Fruit fly (Drosophila melanogaster) Kc167 (cell line): ENCODE measurements around the gene CG13731.

ENCODE experiments used
- Myc ChIP-seq: fragments of >200 bp; optimal IDR thresholded peaks from 2 replicates; lab custom pipeline; 2017; ENCODE audit warnings: missing external identifiers
- Sin3A ChIP-seq: fragments of >200 bp; optimal IDR thresholded peaks from 2 replicates; lab custom pipeline; 2018; ENCODE audit warnings: missing external identifiers
- h ChIP-seq: fragments of >200 bp; optimal IDR thresholded peaks from 3 replicates; lab custom pipeline; 2018; ENCODE audit warnings: missing external identifiers
- insv ChIP-seq: fragments of >200 bp; optimal IDR thresholded peaks from 3 replicates; lab custom pipeline; 2018; ENCODE audit warnings: missing external identifiers
- psq ChIP-seq: fragments of >200 bp; optimal IDR thresholded peaks from 2 replicates; lab custom pipeline; 2017; ENCODE audit warnings: missing external identifiers
- ttk ChIP-seq: sonication (Bioruptor generic); optimal IDR thresholded peaks from 2 replicates; lab custom pipeline; 2017; ENCODE audit warnings: missing external identifiers

The CG13731 gene

DNA sequence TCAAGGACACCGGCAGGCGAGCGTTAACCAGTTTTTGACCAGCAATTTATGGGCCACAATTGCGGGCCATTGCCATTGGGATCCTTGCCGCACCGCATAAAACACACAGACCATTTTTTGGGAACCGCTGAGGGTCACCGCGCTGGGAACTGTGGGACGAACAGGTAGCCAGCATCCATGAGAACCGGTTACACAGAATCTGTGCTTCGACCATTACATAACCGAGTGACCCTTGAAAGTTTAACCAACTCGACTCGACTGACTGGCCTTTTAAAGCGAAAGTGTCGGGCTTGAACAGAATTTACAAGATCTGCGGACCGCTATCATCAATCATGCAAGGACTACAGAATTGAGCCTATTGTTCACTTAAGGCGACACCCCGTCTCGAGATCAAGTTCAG lies 3.7 kb upstream of the CG13731 start:
- TF ChIP-seq psq (lab: Kevin White, UChicago) (no peak), Sin3A (no peak), h (lab: Kevin White, UChicago) (no peak), ttk (lab: Kevin White, UChicago) (no peak), insv (lab: Kevin White, UChicago) (no peak), Myc (lab: Kevin White, UChicago) (no peak)

dm6 chr3L:17391132-17391531 lies 2.4 kb upstream of the CG13731 start:
- TF ChIP-seq insv (lab: Kevin White, UChicago): no peak
- no peak for TF ChIP-seq Sin3A
- no peak for TF ChIP-seq psq (lab: Kevin White, UChicago)
- no peak for TF ChIP-seq Myc (lab: Kevin White, UChicago)
- TF ChIP-seq h (lab: Kevin White, UChicago): no peak
- no peak for TF ChIP-seq ttk (lab: Kevin White, UChicago)

dm6 chr3L:17386612-17387382 lies 2.0 kb downstream of the CG13731 start:
- TF ChIP-seq Sin3A (no peak), insv (lab: Kevin White, UChicago) (no peak), Myc (lab: Kevin White, UChicago) (no peak), psq (lab: Kevin White, UChicago) (no peak), ttk (lab: Kevin White, UChicago) (no peak), h (lab: Kevin White, UChicago) (no peak)

- TF ChIP-seq insv (lab: Kevin White, UChicago): no peak
- TF ChIP-seq h (lab: Kevin White, UChicago): no peak
- no peak for TF ChIP-seq Sin3A
- no peak for TF ChIP-seq psq (lab: Kevin White, UChicago)
- no peak for TF ChIP-seq Myc (lab: Kevin White, UChicago)
- TF ChIP-seq ttk (lab: Kevin White, UChicago): no peak
Observed at dm6 chr3L:17383714-17384113, 5.0 kb downstream of the CG13731 start.

- TF ChIP-seq ttk (lab: Kevin White, UChicago) (no peak), Sin3A (no peak), Myc (lab: Kevin White, UChicago) (no peak), insv (lab: Kevin White, UChicago) (no peak), h (lab: Kevin White, UChicago) (no peak), psq (lab: Kevin White, UChicago) (no peak)
Observed at dm6 chr3L:17383285-17383684, 5.5 kb downstream of the CG13731 start.

dm6 chr3L:17382628-17383027 lies 6.1 kb downstream of the CG13731 start, which contains the start of gene CG13728:
CG13728 (minus strand) TSS chr3L:17382728.
- TF ChIP-seq h (lab: Kevin White, UChicago): no peak
- no peak for TF ChIP-seq insv (lab: Kevin White, UChicago)
- no peak for TF ChIP-seq Myc (lab: Kevin White, UChicago)
- TF ChIP-seq psq (lab: Kevin White, UChicago): no peak
- no peak for TF ChIP-seq ttk (lab: Kevin White, UChicago)
- no peak for TF ChIP-seq Sin3A

- no peak for TF ChIP-seq ttk (lab: Kevin White, UChicago)
- TF ChIP-seq Myc (lab: Kevin White, UChicago): no peak
- no peak for TF ChIP-seq psq (lab: Kevin White, UChicago)
- TF ChIP-seq Sin3A: no peak
- TF ChIP-seq h (lab: Kevin White, UChicago): no peak
- no peak for TF ChIP-seq insv (lab: Kevin White, UChicago)
Observed at dm6 chr3L:17381990-17382389, 6.8 kb downstream of the CG13731 start.

DNA sequence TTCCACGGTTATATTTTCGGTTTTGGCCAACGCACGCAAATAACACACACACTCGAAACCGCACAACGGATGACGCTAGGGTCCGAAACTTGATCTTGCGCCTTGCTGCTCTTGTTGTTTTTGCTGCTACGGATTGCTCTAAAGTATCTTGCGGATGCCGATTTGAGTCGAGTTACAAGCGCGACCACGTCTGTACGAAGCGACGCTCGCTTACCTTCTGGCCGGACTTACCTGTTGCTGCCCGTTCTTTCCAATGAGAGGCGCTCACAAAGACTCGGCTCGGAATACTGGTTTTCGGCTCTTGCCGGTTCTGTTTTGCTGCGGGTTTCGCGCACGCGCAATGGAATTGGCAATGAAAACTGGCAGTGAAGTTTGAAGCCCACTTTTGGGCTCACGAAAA lies 9.4 kb downstream of the CG13731 start, which contains the start of gene Cad74A:
Cad74A (minus strand) TSS at position 220 of the 400 bp plus-strand sequence.
- TF ChIP-seq psq (lab: Kevin White, UChicago) (no peak), ttk (lab: Kevin White, UChicago) (no peak), Myc (lab: Kevin White, UChicago) (no peak), h (lab: Kevin White, UChicago) (no peak), insv (lab: Kevin White, UChicago) (no peak), Sin3A (no peak)

DNA sequence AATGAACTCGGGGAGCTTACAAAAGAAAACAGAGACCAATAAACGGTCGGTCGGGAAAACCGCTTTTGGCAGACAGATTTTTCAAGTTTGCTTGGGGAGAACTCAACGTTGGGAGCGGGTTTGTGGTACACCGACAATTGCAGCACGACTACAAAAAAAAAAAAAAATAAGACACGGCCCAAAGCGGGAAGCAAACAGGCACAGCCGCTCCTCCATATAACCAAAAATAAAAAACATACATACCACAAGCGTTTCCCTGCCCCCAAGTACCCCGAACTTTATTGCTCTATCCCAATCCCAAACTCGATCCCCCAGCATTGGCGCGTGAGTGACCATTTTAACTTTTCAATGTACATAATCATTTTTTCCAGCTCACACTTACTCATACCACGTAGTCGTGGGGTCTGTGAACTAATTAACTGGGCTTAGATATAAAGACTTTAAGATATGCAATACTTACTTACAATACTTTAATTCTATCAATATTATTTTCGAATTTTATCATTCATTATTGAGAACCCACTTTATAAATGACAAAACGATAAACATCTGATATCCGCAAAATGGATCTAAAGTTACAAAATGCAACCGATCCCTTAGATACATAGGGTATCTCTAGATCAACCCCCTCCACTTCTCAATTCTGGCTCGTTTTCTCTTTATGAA lies 13.7 kb downstream of the CG13731 start:
- no peak for TF ChIP-seq Myc (lab: Kevin White, UChicago)
- no peak for TF ChIP-seq h (lab: Kevin White, UChicago)
- no peak for TF ChIP-seq insv (lab: Kevin White, UChicago)

dm6 chr3L:17366936-17367335 lies 21.8 kb downstream of the CG13731 start:
- TF ChIP-seq Myc (lab: Kevin White, UChicago): no peak
- TF ChIP-seq ttk (lab: Kevin White, UChicago): no peak
- TF ChIP-seq Sin3A: no peak
- no peak for TF ChIP-seq psq (lab: Kevin White, UChicago)
- no peak for TF ChIP-seq h (lab: Kevin White, UChicago)
- TF ChIP-seq insv (lab: Kevin White, UChicago): no peak

- TF ChIP-seq h (lab: Kevin White, UChicago): no peak
- TF ChIP-seq psq (lab: Kevin White, UChicago): no peak
- no peak for TF ChIP-seq Myc (lab: Kevin White, UChicago)
- no peak for TF ChIP-seq insv (lab: Kevin White, UChicago)
- no peak for TF ChIP-seq Sin3A
- no peak for TF ChIP-seq ttk (lab: Kevin White, UChicago)
Observed at dm6 chr3L:17364023-17364422, 24.7 kb downstream of the CG13731 start.
